Fruit fly (Drosophila melanogaster) whole organism, embryonic: ENCODE data around the gene CG32373.

Source experiments
- Antp ChIP-seq: fragments of 200-800 bp; sonication (Bioruptor generic); optimal IDR thresholded peaks from 3 replicates; lab custom pipeline; 2016; ENCODE audit warnings: missing biosample characterization, missing genetic modification characterization
- B-H2 ChIP-seq: fragments of 200-800 bp; sonication (Bioruptor generic); optimal IDR thresholded peaks from 2 replicates; lab custom pipeline; 2018; ENCODE audit warnings: missing biosample characterization, mild to moderate bottlenecking, missing genetic modification characterization
- BtbVII ChIP-seq: fragments of 200-800 bp; sonication (Bioruptor generic); optimal IDR thresholded peaks from 3 replicates; lab custom pipeline; 2017; ENCODE audit warnings: missing biosample characterization, mild to moderate bottlenecking, missing genetic modification characterization
- C15 ChIP-seq: fragments of 200-800 bp; sonication (Bioruptor generic); IDR thresholded peaks from 3 replicates; pipeline ENCODE4 v1.3.6; 2022; ENCODE audit warnings: missing biosample characterization, missing genetic modification characterization
- CG10565 ChIP-seq: fragments of 200-800 bp; sonication (Bioruptor generic); optimal IDR thresholded peaks from 3 replicates; lab custom pipeline; 2016; ENCODE audit warnings: missing biosample characterization, mild to moderate bottlenecking, missing genetic modification characterization
- CG12155 ChIP-seq: fragments of 200-800 bp; sonication (Bioruptor generic); optimal IDR thresholded peaks from 3 replicates; lab custom pipeline; 2016; ENCODE audit warnings: missing biosample characterization, missing genetic modification characterization
- CG14667 ChIP-seq: fragments of 200-800 bp; sonication (Bioruptor generic); IDR thresholded peaks from 2 replicates; pipeline ENCODE4 v1.3.6; 2022; ENCODE audit warnings: missing biosample characterization, missing genetic modification characterization
- CG17361 ChIP-seq: fragments of 200-800 bp; sonication (Bioruptor generic); IDR thresholded peaks from 3 replicates; pipeline ENCODE4 v1.3.6; 2022; ENCODE audit warnings: missing biosample characterization, missing genetic modification characterization
- CG17385 ChIP-seq: fragments of 200-800 bp; sonication (Bioruptor generic); optimal IDR thresholded peaks from 3 replicates; lab custom pipeline; 2018; ENCODE audit warnings: missing biosample characterization, mild to moderate bottlenecking, missing genetic modification characterization
- CG1792 ChIP-seq: fragments of 200-800 bp; sonication (Bioruptor generic); optimal IDR thresholded peaks from 2 replicates; lab custom pipeline; 2016; ENCODE audit warnings: missing biosample characterization, missing genetic modification characterization
- CG18599 ChIP-seq: fragments of 200-800 bp; sonication (Bioruptor generic); optimal IDR thresholded peaks from 3 replicates; lab custom pipeline; 2017; ENCODE audit warnings: missing biosample characterization, missing genetic modification characterization, mild to moderate bottlenecking, moderate library complexity, missing genetic modification reagents
- CG2712 ChIP-seq: fragments of 200-800 bp; optimal IDR thresholded peaks from 3 replicates; lab custom pipeline; 2019; ENCODE audit warnings: missing biosample characterization, mild to moderate bottlenecking, missing genetic modification characterization, moderate library complexity
- CG2875 ChIP-seq: fragments of 200-800 bp; sonication (Bioruptor generic); optimal IDR thresholded peaks from 2 replicates; lab custom pipeline; 2017; ENCODE audit warnings: missing biosample characterization, mild to moderate bottlenecking, missing genetic modification characterization, missing genetic modification reagents
- CG4404 ChIP-seq: fragments of 200-800 bp; sonication (Bioruptor generic); IDR thresholded peaks from 2 replicates; pipeline ENCODE4 v1.3.6; 2022; ENCODE audit warnings: missing biosample characterization, missing genetic modification characterization
- CG6254 ChIP-seq: fragments of 200-800 bp; sonication (Bioruptor generic); optimal IDR thresholded peaks from 3 replicates; lab custom pipeline; 2017; ENCODE audit warnings: mild to moderate bottlenecking, missing biosample characterization, missing genetic modification reagents, missing genetic modification characterization
- CG6654 ChIP-seq: fragments of 200-800 bp; sonication (Bioruptor generic); optimal IDR thresholded peaks from 2 replicates; lab custom pipeline; 2017; ENCODE audit warnings: missing biosample characterization, mild to moderate bottlenecking, missing genetic modification characterization
- CG6689 ChIP-seq: fragments of 200-800 bp; sonication (Bioruptor generic); IDR thresholded peaks from 2 replicates; pipeline ENCODE4 v1.3.6; 2022; ENCODE audit warnings: missing biosample characterization, missing genetic modification characterization
- CG7745 ChIP-seq: fragments of 200-800 bp; sonication (Bioruptor generic); optimal IDR thresholded peaks from 2 replicates; lab custom pipeline; 2018; ENCODE audit warnings: missing biosample characterization, mild to moderate bottlenecking, missing genetic modification characterization, moderate library complexity
- CG7987 ChIP-seq: fragments of 200-800 bp; sonication (Bioruptor generic); optimal IDR thresholded peaks from 2 replicates; lab custom pipeline; 2018; ENCODE audit warnings: missing biosample characterization, mild to moderate bottlenecking, missing genetic modification characterization, moderate library complexity
- CG8359 ChIP-seq: fragments of 200-800 bp; sonication (Bioruptor generic); optimal IDR thresholded peaks from 2 replicates; lab custom pipeline; 2017; ENCODE audit warnings: missing biosample characterization, mild to moderate bottlenecking, missing genetic modification characterization, borderline replicate concordance
- CG8944 ChIP-seq: fragments of 200-800 bp; sonication (Bioruptor generic); optimal IDR thresholded peaks from 3 replicates; lab custom pipeline; 2016; ENCODE audit warnings: missing biosample characterization, missing genetic modification characterization
- CG9437 ChIP-seq: fragments of 200-800 bp; sonication (Bioruptor generic); optimal IDR thresholded peaks from 2 replicates; lab custom pipeline; 2018; ENCODE audit warnings: missing biosample characterization, mild to moderate bottlenecking, missing genetic modification characterization
- CG9727 ChIP-seq: fragments of 200-800 bp; sonication (Bioruptor generic); optimal IDR thresholded peaks from 3 replicates; lab custom pipeline; 2017; ENCODE audit warnings: missing biosample characterization, mild to moderate bottlenecking, missing genetic modification characterization
- Dll ChIP-seq: fragments of 200-800 bp; sonication (Bioruptor generic); IDR thresholded peaks from 4 replicates; pipeline ENCODE4 v1.3.6; 2022; ENCODE audit warnings: missing biosample characterization, missing genetic modification characterization; ENCODE audit not compliant: partially characterized antibody
- HLHmδ ChIP-seq: fragments of 200-800 bp; sonication (Bioruptor generic); optimal IDR thresholded peaks from 2 replicates; lab custom pipeline; 2018; ENCODE audit warnings: missing biosample characterization, mild to moderate bottlenecking, missing genetic modification characterization, moderate library complexity
- HmgD ChIP-seq: fragments of 200-800 bp; sonication (Bioruptor generic); optimal IDR thresholded peaks from 3 replicates; lab custom pipeline; 2016; ENCODE audit warnings: missing biosample characterization, missing genetic modification characterization
- HmgZ ChIP-seq: fragments of 200-800 bp; sonication (Bioruptor generic); optimal IDR thresholded peaks from 2 replicates; lab custom pipeline; 2018; ENCODE audit warnings: missing biosample characterization, mild to moderate bottlenecking, missing genetic modification characterization
- Lpt ChIP-seq: fragments of >200 bp; optimal IDR thresholded peaks from 2 replicates; lab custom pipeline; 2018; ENCODE audit warnings: missing biosample characterization, missing genetic modification characterization
- MESR4 ChIP-seq: fragments of 200-800 bp; sonication (Bioruptor generic); optimal IDR thresholded peaks from 2 replicates; lab custom pipeline; 2018; ENCODE audit warnings: missing biosample characterization, mild to moderate bottlenecking, missing genetic modification characterization, moderate library complexity
- Oaz ChIP-seq: fragments of 200-800 bp; sonication (Bioruptor generic); IDR thresholded peaks from 2 replicates; pipeline ENCODE4 v1.3.6; 2022; ENCODE audit warnings: missing biosample characterization, missing genetic modification characterization
- Oli ChIP-seq: fragments of 200-800 bp; sonication (Bioruptor generic); optimal IDR thresholded peaks from 2 replicates; lab custom pipeline; 2018; ENCODE audit warnings: missing biosample characterization, mild to moderate bottlenecking, missing genetic modification characterization, moderate library complexity
- Sin3A ChIP-seq: fragments of >200 bp; optimal IDR thresholded peaks from 2 replicates; lab custom pipeline; 2018
- ash1 ChIP-seq: fragments of 200-800 bp; sonication (Bioruptor generic); optimal IDR thresholded peaks from 2 replicates; lab custom pipeline; 2018; ENCODE audit warnings: missing biosample characterization, mild to moderate bottlenecking, missing genetic modification characterization
- chm ChIP-seq: fragments of 200-800 bp; sonication (Bioruptor generic); IDR thresholded peaks from 2 replicates; pipeline ENCODE4 v1.3.6; 2022; ENCODE audit warnings: missing biosample characterization, missing genetic modification characterization
- ci ChIP-seq: fragments of 200-800 bp; sonication (Bioruptor generic); IDR thresholded peaks from 3 replicates; pipeline ENCODE4 v1.3.6; 2022; ENCODE audit warnings: missing biosample characterization, missing genetic modification characterization
- crc ChIP-seq: fragments of 200-800 bp; sonication (Bioruptor generic); optimal IDR thresholded peaks from 2 replicates; lab custom pipeline; 2016; ENCODE audit warnings: missing biosample characterization, missing genetic modification characterization
- crp ChIP-seq, 2 experiments: fragments of 200-800 bp; sonication (Bioruptor generic); optimal IDR thresholded peaks; 2 replicates in 1 of 2; 3 replicates in 1 of 2; lab custom pipeline; 2017; ENCODE audit warnings: missing biosample characterization in 2 of 2, missing genetic modification characterization in 2 of 2, mild to moderate bottlenecking in 1 of 2, moderate library complexity in 1 of 2
- cwo ChIP-seq: fragments of 200-800 bp; sonication (Bioruptor generic); optimal IDR thresholded peaks from 3 replicates; lab custom pipeline; 2017; ENCODE audit warnings: missing biosample characterization, missing genetic modification characterization, mild to moderate bottlenecking, moderate library complexity, missing genetic modification reagents
- dimm ChIP-seq: fragments of 200-800 bp; sonication (Bioruptor generic); IDR thresholded peaks from 2 replicates; pipeline ENCODE4 v1.3.6; 2022; ENCODE audit warnings: missing biosample characterization, missing genetic modification characterization
- eve ChIP-seq, 2 experiments: fragments of >200 bp; optimal IDR thresholded peaks; 2 replicates each; lab custom pipeline; 2017; ENCODE audit warnings: missing biosample characterization in 2 of 2, missing genetic modification characterization in 2 of 2
- gfzf ChIP-seq: fragments of 200-800 bp; sonication (Bioruptor generic); optimal IDR thresholded peaks from 2 replicates; lab custom pipeline; 2016; ENCODE audit warnings: missing biosample characterization, mild to moderate bottlenecking, missing genetic modification characterization, moderate library complexity
- gt ChIP-seq: fragments of 200-800 bp; sonication (Bioruptor generic); IDR thresholded peaks from 2 replicates; pipeline ENCODE4 v1.3.6; 2022; ENCODE audit warnings: missing biosample characterization, missing genetic modification characterization
- jing ChIP-seq: fragments of 200-800 bp; sonication (Bioruptor generic); optimal IDR thresholded peaks from 2 replicates; lab custom pipeline; 2018; ENCODE audit warnings: missing biosample characterization, mild to moderate bottlenecking, missing genetic modification characterization
- klu ChIP-seq: fragments of 200-800 bp; sonication (Bioruptor generic); IDR thresholded peaks from 2 replicates; pipeline ENCODE4 v1.3.6; 2022; ENCODE audit warnings: missing biosample characterization, missing genetic modification characterization
- nom ChIP-seq: fragments of 200-800 bp; sonication (Bioruptor generic); optimal IDR thresholded peaks from 2 replicates; lab custom pipeline; 2017; ENCODE audit warnings: missing biosample characterization, missing genetic modification characterization, mild to moderate bottlenecking, moderate library complexity, missing genetic modification reagents
- pita ChIP-seq: fragments of 200-800 bp; sonication (Bioruptor generic); optimal IDR thresholded peaks from 2 replicates; lab custom pipeline; 2017; ENCODE audit warnings: missing biosample characterization, mild to moderate bottlenecking, missing genetic modification characterization
- ranshi ChIP-seq: fragments of 200-800 bp; sonication (Bioruptor generic); IDR thresholded peaks from 2 replicates; pipeline ENCODE4 v1.3.6; 2022; ENCODE audit warnings: missing biosample characterization, missing genetic modification characterization
- sens-2 ChIP-seq: fragments of 200-800 bp; sonication (Bioruptor generic); IDR thresholded peaks from 2 replicates; pipeline ENCODE4 v1.3.6; 2022; ENCODE audit warnings: missing biosample characterization, missing genetic modification characterization
- zen2 ChIP-seq: fragments of 200-800 bp; sonication (Bioruptor generic); IDR thresholded peaks from 3 replicates; pipeline ENCODE4 v1.3.6; 2022; ENCODE audit warnings: missing biosample characterization, missing genetic modification characterization; ENCODE audit not compliant: partially characterized antibody
- zf30C ChIP-seq: fragments of 200-800 bp; sonication (Bioruptor generic); optimal IDR thresholded peaks from 3 replicates; lab custom pipeline; 2018; ENCODE audit warnings: missing biosample characterization, mild to moderate bottlenecking, missing genetic modification characterization

Gene CG32373

DNA sequence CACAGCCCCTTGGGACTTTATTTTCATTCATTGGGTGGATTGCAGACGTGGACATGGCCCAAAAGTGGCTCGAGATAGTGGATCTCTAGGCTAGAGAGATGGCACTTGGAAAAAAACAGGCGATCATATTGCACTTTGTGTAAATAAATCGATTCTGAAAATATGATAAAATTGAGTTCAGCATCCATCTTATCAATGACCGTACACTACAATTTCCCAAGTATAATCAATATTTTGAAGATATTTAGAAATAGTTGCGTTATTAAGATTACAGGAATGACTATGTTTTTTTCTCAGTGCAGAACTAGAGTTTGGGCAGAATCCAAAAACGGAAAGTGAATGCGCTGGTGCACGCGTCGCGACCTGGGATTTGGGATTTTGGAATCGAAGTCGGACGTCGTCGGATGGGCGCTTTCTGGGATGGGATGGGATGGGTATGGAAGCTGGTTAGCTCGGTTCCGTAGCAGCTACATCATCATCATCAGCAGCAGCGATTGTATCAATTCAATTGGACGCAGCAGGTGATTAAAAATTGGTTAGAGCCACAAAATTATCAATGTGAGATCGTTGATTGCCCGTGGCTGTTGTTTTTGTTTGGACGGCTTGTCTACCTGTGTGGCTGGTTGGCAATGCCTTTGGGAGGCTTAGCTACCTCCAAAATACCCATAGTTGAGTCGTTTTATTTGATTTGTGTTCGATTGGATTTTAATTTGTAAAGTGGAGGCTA lies 15.4 kb upstream of the CG32373 start (continued):
- TF ChIP-seq crp (GFP tag; optimal IDR thresholded peaks at IDR 0.05; lab: Kevin White, UChicago) (no peak), HmgZ (tag; lab: Kevin White, UChicago) (no peak), B-H2 (GFP tag; lab: Kevin White, UChicago) (no peak), HmgD (GFP tag; lab: Kevin White, UChicago) (no peak), ci (GFP tag; lab: Robert Waterston, UW) (peak; percentile 33; the same call in 1 of the 3 replicates), sens-2 (GFP tag; lab: Robert Waterston, UW) (no peak), zf30C (GFP tag; lab: Kevin White, UChicago) (no peak), CG6654 (GFP tag; lab: Kevin White, UChicago) (no peak), CG14667 (GFP tag; lab: Robert Waterston, UW) (no peak), klu (GFP tag; lab: Robert Waterston, UW) (no peak), Sin3A (no peak), BtbVII (GFP tag; lab: Kevin White, UChicago) (no peak), C15 (no peak), CG4404 (GFP tag; lab: Robert Waterston, UW) (no peak), CG2875 (no peak), gt (GFP tag; lab: Robert Waterston, UW) (no peak), Antp (GFP tag; lab: Kevin White, UChicago) (peak; percentile 33), CG18599 (GFP tag; lab: Kevin White, UChicago) (no peak), nom (GFP tag; lab: Kevin White, UChicago) (no peak), eve (GFP tag; optimal IDR thresholded peaks at IDR 0.05; lab: Kevin White, UChicago) (peak in 1 of 2 experiments; percentile 38), dimm (GFP tag; lab: Robert Waterston, UW) (no peak), CG7987 (GFP tag; lab: Kevin White, UChicago) (no peak), pita (GFP tag; lab: Kevin White, UChicago) (no peak), MESR4 (GFP tag; lab: Kevin White, UChicago) (no peak), CG6254 (GFP tag; lab: Kevin White, UChicago) (peak; percentile 35), CG7745 (tag; lab: Kevin White, UChicago) (no peak), Oli (tag; lab: Kevin White, UChicago) (peak; percentile 19), ranshi (GFP tag; lab: Robert Waterston, UW) (0 out of 2 replicates have a peak, but pooled peaks have one; percentile 22), CG6689 (GFP tag; lab: Robert Waterston, UW) (peak; percentile 36; the same call in 1 of the 2 replicates), jing (GFP tag; lab: Kevin White, UChicago) (no peak), cwo (GFP tag; lab: Kevin White, UChicago) (no peak), CG9727 (GFP tag; lab: Kevin White, UChicago) (no peak), ash1 (GFP tag; lab: Kevin White, UChicago) (no peak), crc (GFP tag; lab: Kevin White, UChicago) (no peak), HLHmδ (GFP tag; lab: Kevin White, UChicago) (no peak), gfzf (GFP tag; lab: Kevin White, UChicago) (no peak), CG2712 (tag; lab: Kevin White, UChicago) (peak; percentile 68), CG17361 (GFP tag; lab: Robert Waterston, UW) (peak; percentile 47; the same call in 2 of the 3 replicates), Oaz (GFP tag; lab: Robert Waterston, UW) (no peak), CG8944 (no peak), CG8359 (no peak), Dll (GFP tag; lab: Robert Waterston, UW) (no peak), CG1792 (GFP tag; lab: Kevin White, UChicago) (no peak), CG12155 (GFP tag; lab: Kevin White, UChicago) (no peak), CG10565 (GFP tag; lab: Kevin White, UChicago) (no peak), chm (GFP tag; lab: Robert Waterston, UW) (0 out of 2 replicates have a peak, but pooled peaks have one; percentile 34), CG9437 (GFP tag; lab: Kevin White, UChicago) (no peak), Lpt (no peak), CG17385 (no peak), zen2 (GFP tag; lab: Robert Waterston, UW) (no peak)
